Worm (Caenorhabditis elegans) whole organism, L3 larva: ENCODE data around the gene lgc-14.

Experiments used
- R02D3.7 ChIP-seq: fragments of 150-350 bp; optimal IDR thresholded peaks from 2 replicates; lab custom pipeline; 2014; ENCODE audit warnings: missing biosample characterization, missing genetic modification characterization
- fos-1 ChIP-seq: fragments of 150-350 bp; optimal IDR thresholded peaks from 2 replicates; lab custom pipeline; 2014; ENCODE audit warnings: missing biosample characterization, missing genetic modification characterization
- nhr-237 ChIP-seq: fragments of 150-350 bp; optimal IDR thresholded peaks from 2 replicates; lab custom pipeline; 2014; ENCODE audit warnings: missing biosample characterization, missing genetic modification characterization

DNA sequence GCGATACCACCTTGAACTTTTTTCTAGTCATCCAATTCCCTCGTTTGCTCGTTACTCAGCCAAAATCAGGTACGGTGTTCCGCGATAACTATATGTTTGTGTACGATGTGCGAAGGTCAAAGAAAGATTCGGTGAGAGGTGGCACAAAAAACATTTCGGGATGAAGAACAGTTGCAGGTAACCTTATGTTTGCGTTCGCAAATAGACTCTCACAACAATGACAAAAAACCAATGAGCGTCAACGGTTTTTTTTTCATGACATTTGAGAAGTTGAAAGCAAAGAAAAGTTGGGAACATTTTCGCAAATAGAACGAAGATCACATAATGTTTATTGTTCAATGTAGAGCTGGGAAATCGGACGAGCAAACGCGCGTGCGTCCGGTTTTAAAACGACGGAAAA, 51.3 kb downstream of the lgc-14 start:
- no peak for TF ChIP-seq nhr-237 (tag; lab: Kevin White, UChicago)
- no peak for TF ChIP-seq fos-1 (tag; lab: Kevin White, UChicago)
- no peak for TF ChIP-seq R02D3.7 (tag; lab: Kevin White, UChicago)
